Fruit fly (Drosophila melanogaster) Kc167 (cell line): Measurements from ENCODE around the gene Dif.

Experiments
- Myc ChIP-seq: fragments of >200 bp; optimal IDR thresholded peaks from 2 replicates; lab custom pipeline; 2017; ENCODE audit warnings: missing external identifiers
- Sin3A ChIP-seq: fragments of >200 bp; optimal IDR thresholded peaks from 2 replicates; lab custom pipeline; 2018; ENCODE audit warnings: missing external identifiers
- h ChIP-seq: fragments of >200 bp; optimal IDR thresholded peaks from 3 replicates; lab custom pipeline; 2018; ENCODE audit warnings: missing external identifiers
- ttk ChIP-seq: sonication (Bioruptor generic); optimal IDR thresholded peaks from 2 replicates; lab custom pipeline; 2017; ENCODE audit warnings: missing external identifiers

DNA sequence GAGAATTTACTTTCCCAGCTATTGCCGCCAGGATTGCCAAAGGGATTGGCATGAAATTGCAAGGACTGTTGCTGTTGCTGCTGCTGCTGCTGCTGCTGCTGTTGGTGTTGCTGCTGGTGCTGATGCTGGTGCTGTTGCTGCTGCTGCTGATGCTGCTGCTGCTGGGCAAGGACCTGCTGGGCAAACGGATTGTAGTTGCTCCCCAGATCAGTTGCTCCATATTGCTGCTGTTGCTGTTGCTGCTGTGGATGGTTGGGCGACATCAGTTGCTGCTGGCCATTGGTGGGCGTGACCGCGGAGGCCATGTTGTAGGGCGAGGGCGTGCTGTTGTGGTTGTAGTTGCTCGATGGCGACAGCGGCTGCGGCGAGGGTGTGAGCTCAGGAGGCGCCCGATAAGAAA, 4.6 kb upstream of the Dif start:
- TF ChIP-seq Sin3A (lab: Kevin White, UChicago) (no peak), ttk (lab: Kevin White, UChicago) (no peak), Myc (lab: Kevin White, UChicago) (no peak), h (lab: Kevin White, UChicago) (no peak)
